5 fruit fly cellular contexts compared by ENCODE assay signal in the genomic region with DNA sequence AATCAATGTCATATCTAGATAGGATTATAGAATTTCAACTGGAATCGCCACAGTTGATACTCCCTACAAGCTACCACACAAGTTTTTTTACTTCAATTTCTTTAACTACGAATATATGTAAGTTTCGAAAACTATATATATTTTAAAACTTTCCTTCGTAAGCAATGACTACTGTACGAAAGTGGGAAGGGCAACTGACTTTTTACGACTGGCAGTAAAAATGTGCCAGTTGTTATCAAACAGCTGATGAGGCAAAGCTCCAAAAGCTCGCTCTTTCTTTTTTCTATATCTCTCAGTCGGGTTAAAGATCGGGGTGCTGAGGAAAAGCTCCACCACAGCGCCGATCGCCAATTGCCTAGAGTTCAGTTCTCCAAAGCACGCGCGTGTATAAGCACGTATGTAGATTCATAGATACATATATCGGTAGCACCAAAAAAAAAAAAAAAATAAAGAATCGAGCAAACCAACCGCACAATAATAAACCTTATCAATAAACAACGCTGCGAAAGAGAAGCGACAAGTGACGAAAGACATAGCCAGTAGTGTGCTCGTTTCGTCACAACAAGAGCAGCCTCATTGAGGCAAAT.
A peak's percentile ranks its signal among the peaks of the same experiment; 100 is the strongest.
TF ChIP-seq lines count a peak whose summit lies in the region.

No protein-coding gene starts in this region.

TF ChIP-seq in whole organism, adult, 20 proteins besides CTCF, POLR2A, EP300 and RAD21 (continued from another document):
- TF ChIP-seq tj (GFP tag; optimal IDR thresholded peaks at IDR 0.05; lab: Kevin White, UChicago), result peak; percentile 90
- peak; percentile 89 for TF ChIP-seq Mnt (GFP tag; optimal IDR thresholded peaks at IDR 0.05; lab: Kevin White, UChicago)
- TF ChIP-seq CG1620 (GFP tag; optimal IDR thresholded peaks at IDR 0.05; lab: Kevin White, UChicago), result no peak
- peak; percentile 79 for TF ChIP-seq CG5204 (GFP tag; optimal IDR thresholded peaks at IDR 0.05; lab: Kevin White, UChicago)

TF ChIP-seq in whole organism, embryonic, 481 proteins besides CTCF, POLR2A, EP300 and RAD21 (continued from another document and continues in another):
- TF ChIP-seq CG1233 (GFP tag; optimal IDR thresholded peaks at IDR 0.05; lab: Kevin White, UChicago), result peak; percentile 51
- no peak for TF ChIP-seq aop (GFP tag; IDR thresholded peaks at IDR 0.05; lab: Robert Waterston, UW)
- TF ChIP-seq CG10321 (GFP tag; IDR thresholded peaks at IDR 0.05; lab: Robert Waterston, UW), result no peak
- TF ChIP-seq dan (GFP tag; IDR thresholded peaks at IDR 0.05; lab: Robert Waterston, UW), result no peak
- TF ChIP-seq Doc3 (GFP tag; IDR thresholded peaks at IDR 0.05; lab: Robert Waterston, UW; ENCODE audit: partially characterized antibody), result no peak
- no peak for TF ChIP-seq CG30020 (tag; optimal IDR thresholded peaks at IDR 0.05; lab: Kevin White, UChicago)
- no peak; the same call in 1 of the 3 replicates for TF ChIP-seq otp (GFP tag; IDR thresholded peaks at IDR 0.05; lab: Robert Waterston, UW)
- no peak for TF ChIP-seq CG30431 (GFP tag; optimal IDR thresholded peaks at IDR 0.05; lab: Kevin White, UChicago)
- TF ChIP-seq CG5245 (GFP tag; optimal IDR thresholded peaks at IDR 0.05; lab: Kevin White, UChicago), result no peak
- peak; percentile 57 for TF ChIP-seq NfI (GFP tag; optimal IDR thresholded peaks at IDR 0.05; lab: Kevin White, UChicago)
- no peak for TF ChIP-seq BEAF-32 (GFP tag; optimal IDR thresholded peaks at IDR 0.05; lab: Kevin White, UChicago)
- peak; percentile 41 for TF ChIP-seq CG18619 (GFP tag; optimal IDR thresholded peaks at IDR 0.05; lab: Kevin White, UChicago)
- peak; percentile 43 for TF ChIP-seq Dad (GFP tag; optimal IDR thresholded peaks at IDR 0.05; lab: Kevin White, UChicago)
- peak; percentile 56; the same call in 1 of the 3 replicates for TF ChIP-seq CG17361 (GFP tag; IDR thresholded peaks at IDR 0.05; lab: Robert Waterston, UW)
- no peak for TF ChIP-seq CG10462 (GFP tag; optimal IDR thresholded peaks at IDR 0.05; lab: Kevin White, UChicago)
- no peak for TF ChIP-seq Gsc (GFP tag; IDR thresholded peaks at IDR 0.05; lab: Robert Waterston, UW)
- TF ChIP-seq CG5953 (GFP tag; IDR thresholded peaks at IDR 0.05; lab: Robert Waterston, UW), result 0 out of 2 replicates have a peak, but pooled peaks have one; percentile 15
- TF ChIP-seq tx (GFP tag; optimal IDR thresholded peaks at IDR 0.05; lab: Kevin White, UChicago), result no peak
- TF ChIP-seq CG31365 (tag; optimal IDR thresholded peaks at IDR 0.05; lab: Kevin White, UChicago), result peak; percentile 37
- peak; percentile 36 for TF ChIP-seq Bteb2 (GFP tag; optimal IDR thresholded peaks at IDR 0.05; lab: Kevin White, UChicago)
- TF ChIP-seq CG4282 (GFP tag; optimal IDR thresholded peaks at IDR 0.05; lab: Kevin White, UChicago), result no peak
- no peak for TF ChIP-seq CG12236 (GFP tag; optimal IDR thresholded peaks at IDR 0.05; lab: Kevin White, UChicago)
- peak; percentile 24 for TF ChIP-seq CG6683 (GFP tag; optimal IDR thresholded peaks at IDR 0.05; lab: Kevin White, UChicago)
- peak; percentile 64; the same call in 1 of the 2 replicates for TF ChIP-seq NFAT (GFP tag; IDR thresholded peaks at IDR 0.05; lab: Robert Waterston, UW)
- TF ChIP-seq Pdp1 (GFP tag; optimal IDR thresholded peaks at IDR 0.05; lab: Kevin White, UChicago), result peak; percentile 31 to 34
- no peak for TF ChIP-seq NK7.1 (GFP tag; optimal IDR thresholded peaks at IDR 0.05; lab: Kevin White, UChicago)
- no peak for TF ChIP-seq fru (optimal IDR thresholded peaks at IDR 0.05; lab: Kevin White, UChicago)
- peak; percentile 24; the same call in 1 of the 2 replicates for TF ChIP-seq amos (GFP tag; IDR thresholded peaks at IDR 0.05; lab: Robert Waterston, UW; ENCODE audit: partially characterized antibody)
- TF ChIP-seq CG11398 (GFP tag; optimal IDR thresholded peaks at IDR 0.05; lab: Kevin White, UChicago), result no peak

TF ChIP-seq in whole organism, prepupa, 60 proteins besides CTCF, POLR2A, EP300 and RAD21 (continued from another document and continues in another):
- TF ChIP-seq CG11294 (GFP tag; IDR thresholded peaks at IDR 0.05; lab: Robert Waterston, UW) (peak; percentile 50; the same call in 1 of the 2 replicates), Hr38 (GFP tag; optimal IDR thresholded peaks at IDR 0.05; lab: Kevin White, UChicago) (no peak), CG34406 (GFP tag; optimal IDR thresholded peaks at IDR 0.05; lab: Kevin White, UChicago) (peak; percentile 63), CG3919 (GFP tag; optimal IDR thresholded peaks at IDR 0.05; lab: Kevin White, UChicago) (no peak), CG11902 (GFP tag; optimal IDR thresholded peaks at IDR 0.05; lab: Kevin White, UChicago) (peak; percentile 29), Gug (GFP tag; IDR thresholded peaks at IDR 0.05; lab: Robert Waterston, UW) (peak; percentile 20; the same call in 1 of the 2 replicates), CG10631 (GFP tag; optimal IDR thresholded peaks at IDR 0.05; lab: Kevin White, UChicago) (peak; percentile 33), CG6808 (GFP tag; optimal IDR thresholded peaks at IDR 0.05; lab: Kevin White, UChicago) (no peak), Sox102F (GFP tag; optimal IDR thresholded peaks at IDR 0.05; lab: Kevin White, UChicago) (peak; percentile 66), Ets96B (tag; optimal IDR thresholded peaks at IDR 0.05; lab: Kevin White, UChicago) (peak; percentile 38), CG8319 (GFP tag; optimal IDR thresholded peaks at IDR 0.05; lab: Kevin White, UChicago) (peak; percentile 31), CG6854 (GFP tag; optimal IDR thresholded peaks at IDR 0.05; lab: Kevin White, UChicago) (peak; percentile 58), vri (GFP tag; optimal IDR thresholded peaks at IDR 0.05; lab: Kevin White, UChicago) (peak; percentile 73), CG32006 (GFP tag; optimal IDR thresholded peaks at IDR 0.05; lab: Kevin White, UChicago) (peak; percentile 26), Eip78C (GFP tag; lab: Kevin White, UChicago) (peak; percentile 79), eg (GFP tag; IDR thresholded peaks at IDR 0.05; lab: Robert Waterston, UW) (peak; percentile 54), Met (GFP tag; optimal IDR thresholded peaks at IDR 0.05; lab: Kevin White, UChicago) (peak; percentile 76), cyc (GFP tag; optimal IDR thresholded peaks at IDR 0.05; lab: Kevin White, UChicago) (peak; percentile 58), acj6 (GFP tag; optimal IDR thresholded peaks at IDR 0.05; lab: Kevin White, UChicago) (peak; percentile 14), topi (GFP tag; optimal IDR thresholded peaks at IDR 0.05; lab: Kevin White, UChicago) (peak; percentile 80), Sox15 (GFP tag; optimal IDR thresholded peaks at IDR 0.05; lab: Kevin White, UChicago) (peak; percentile 44), ss (GFP tag; optimal IDR thresholded peaks at IDR 0.05; lab: Kevin White, UChicago) (no peak), CG6792 (GFP tag; optimal IDR thresholded peaks at IDR 0.05; lab: Kevin White, UChicago) (peak; percentile 39), fd59A (GFP tag; optimal IDR thresholded peaks at IDR 0.05; lab: Kevin White, UChicago) (no peak), OdsH (GFP tag; optimal IDR thresholded peaks at IDR 0.05; lab: Kevin White, UChicago) (peak; percentile 3), CG16779 (tag; optimal IDR thresholded peaks at IDR 0.05; lab: Kevin White, UChicago) (peak; percentile 18), Eip93F (GFP tag; optimal IDR thresholded peaks at IDR 0.05; lab: Kevin White, UChicago) (no peak), dsx (GFP tag; optimal IDR thresholded peaks at IDR 0.05; lab: Kevin White, UChicago; ENCODE audit: poor library complexity, severe bottlenecking) (peak; percentile 14), CG10669 (GFP tag; optimal IDR thresholded peaks at IDR 0.05; lab: Kevin White, UChicago) (peak; percentile 42), CG1621 (tag; optimal IDR thresholded peaks at IDR 0.05; lab: Kevin White, UChicago) (peak; percentile 8), CG8632 (GFP tag; optimal IDR thresholded peaks at IDR 0.05; lab: Kevin White, UChicago) (peak; percentile 70)

TF ChIP-seq in whole organism, pupa, 21 proteins besides CTCF, POLR2A, EP300 and RAD21 (continued from another document):
- TF ChIP-seq Snoo (tag; optimal IDR thresholded peaks at IDR 0.05; lab: Kevin White, UChicago), result peak; percentile 60

TF ChIP-seq in whole organism, wandering third instar larva, 38 proteins besides CTCF, POLR2A, EP300 and RAD21 (continued from another document):
- TF ChIP-seq rgr (GFP tag; optimal IDR thresholded peaks at IDR 0.05; lab: Kevin White, UChicago), result peak; percentile 22
- TF ChIP-seq br (GFP tag; optimal IDR thresholded peaks at IDR 0.05; lab: Kevin White, UChicago), result peak; percentile 47
- TF ChIP-seq fru (GFP tag; optimal IDR thresholded peaks at IDR 0.05; lab: Kevin White, UChicago), result peak; percentile 66
- TF ChIP-seq CG32264 (GFP tag; optimal IDR thresholded peaks at IDR 0.05; lab: Kevin White, UChicago), result no peak
- no peak for TF ChIP-seq Jra (GFP tag; optimal IDR thresholded peaks at IDR 0.05; lab: Kevin White, UChicago)
- TF ChIP-seq pan (optimal IDR thresholded peaks at IDR 0.05; lab: Kevin White, UChicago), result no peak
- peak; percentile 59 for TF ChIP-seq Sp1 (GFP tag; optimal IDR thresholded peaks at IDR 0.05; lab: Kevin White, UChicago)
- TF ChIP-seq Hnf4 (GFP tag; optimal IDR thresholded peaks at IDR 0.05; lab: Kevin White, UChicago), result no peak
- TF ChIP-seq Dif (GFP tag; optimal IDR thresholded peaks at IDR 0.05; lab: Kevin White, UChicago; ENCODE audit: partially characterized antibody), result no peak
- TF ChIP-seq Hr78 (GFP tag; optimal IDR thresholded peaks at IDR 0.05; lab: Kevin White, UChicago), result no peak
- TF ChIP-seq tai (GFP tag; optimal IDR thresholded peaks at IDR 0.05; lab: Kevin White, UChicago), result no peak
- TF ChIP-seq dl (GFP tag; optimal IDR thresholded peaks at IDR 0.05; lab: Kevin White, UChicago; ENCODE audit: insufficient read depth in 1 of 2, partially characterized antibody in 2 of 2), result no peak
- peak; percentile 56 for TF ChIP-seq Hr83 (GFP tag; optimal IDR thresholded peaks at IDR 0.05; lab: Kevin White, UChicago; ENCODE audit: poor library complexity, severe bottlenecking)
- peak; percentile 20 for TF ChIP-seq Vsx2 (GFP tag; optimal IDR thresholded peaks at IDR 0.05; lab: Kevin White, UChicago; ENCODE audit: partially characterized antibody)
- no peak for TF ChIP-seq Rel (GFP tag; optimal IDR thresholded peaks at IDR 0.05; lab: Kevin White, UChicago)
- TF ChIP-seq Rel (tag; optimal IDR thresholded peaks at IDR 0.05; lab: Kevin White, UChicago), result no peak
- TF ChIP-seq Dfd (GFP tag; optimal IDR thresholded peaks at IDR 0.05; lab: Kevin White, UChicago), result no peak
TF ChIP-seq in whole organism, wandering third instar larva: peak in this region for 13.
